Worm (Caenorhabditis elegans) whole organism, dauer: ENCODE results near the gene cec-6.

Experiments used
- unc-62 ChIP-seq: sonication (generic microtip); optimal IDR thresholded peaks from 2 replicates; lab custom pipeline; 2017; ENCODE audit warnings: missing biosample characterization, missing genetic modification reagents, missing genetic modification characterization

Gene cec-6

ce11 chrIV:5544609-5545214, at the start of gene cec-6:
Gene cec-6, plus strand, starts transcription at chrIV:5544860.
- TF ChIP-seq unc-62 (GFP tag; lab: Kevin White, UChicago): no peak

- no peak for TF ChIP-seq unc-62 (GFP tag; lab: Kevin White, UChicago)
These were observed 43.2 kb upstream of the cec-6 start for ce11 chrIV:5501414-5501813.

ce11 chrIV:5502610-5503009, 42.0 kb upstream of the cec-6 start:
- TF ChIP-seq unc-62 (GFP tag; lab: Kevin White, UChicago): no peak

- no peak for TF ChIP-seq unc-62 (GFP tag; lab: Kevin White, UChicago)
These were observed 38.0 kb upstream of the cec-6 start for ce11 chrIV:5506642-5507041.

- no peak for TF ChIP-seq unc-62 (GFP tag; lab: Kevin White, UChicago)
These were observed 36.9 kb upstream of the cec-6 start for ce11 chrIV:5507754-5508153.

- no peak for TF ChIP-seq unc-62 (GFP tag; lab: Kevin White, UChicago)
These were observed 29.9 kb upstream of the cec-6 start for ce11 chrIV:5514789-5515188.

- no peak for TF ChIP-seq unc-62 (GFP tag; lab: Kevin White, UChicago)
These were observed 25.6 kb upstream of the cec-6 start for ce11 chrIV:5519044-5519443.

- TF ChIP-seq unc-62 (GFP tag; lab: Kevin White, UChicago): no peak
These were observed 17.8 kb upstream of the cec-6 start for ce11 chrIV:5526711-5527383.

ce11 chrIV:5528285-5528684, 16.4 kb upstream of the cec-6 start, which contains the start of gene unc-5:
Gene unc-5, minus strand, starts transcription at chrIV:5528338.
- TF ChIP-seq unc-62 (GFP tag; lab: Kevin White, UChicago): no peak

- TF ChIP-seq unc-62 (GFP tag; lab: Kevin White, UChicago): no peak
These were observed 13.7 kb upstream of the cec-6 start for ce11 chrIV:5530980-5531379.

- TF ChIP-seq unc-62 (GFP tag; lab: Kevin White, UChicago): no peak
These were observed 11.1 kb upstream of the cec-6 start for ce11 chrIV:5533556-5533955.

- no peak for TF ChIP-seq unc-62 (GFP tag; lab: Kevin White, UChicago)
These were observed 10.1 kb upstream of the cec-6 start for ce11 chrIV:5534596-5534995.

ce11 chrIV:5535780-5536179, 8.9 kb upstream of the cec-6 start:
- TF ChIP-seq unc-62 (GFP tag; lab: Kevin White, UChicago): no peak

ce11 chrIV:5537813-5538538, 6.7 kb upstream of the cec-6 start, which contains the start of the genes fem-1 and drp-1:
Gene fem-1, minus strand, starts transcription at chrIV:5537962.
Gene drp-1, plus strand, starts transcription at chrIV:5538488.
- no peak for TF ChIP-seq unc-62 (GFP tag; lab: Kevin White, UChicago)

ce11 chrIV:5541285-5541684, 3.4 kb upstream of the cec-6 start, which contains the start of gene tebp-2:
Gene tebp-2, plus strand, starts transcription at chrIV:5541627.
- TF ChIP-seq unc-62 (GFP tag; lab: Kevin White, UChicago): no peak

- TF ChIP-seq unc-62 (GFP tag; lab: Kevin White, UChicago): no peak
These were observed 4.2 kb downstream of the cec-6 start for ce11 chrIV:5548843-5549242.
